Worm (Caenorhabditis elegans) whole organism, mixed stage, embryonic: ENCODE results near the gene gos-28.

Source experiments
- M03D4.4 ChIP-seq: sonication (generic microtip); optimal IDR thresholded peaks from 2 replicates; lab custom pipeline; 2017; ENCODE audit warnings: mild to moderate bottlenecking, missing genetic modification characterization, missing compliant biosample characterization
- bed-3 ChIP-seq: fragments of 200-800 bp; sonication (Bioruptor generic); optimal IDR thresholded peaks from 3 replicates; lab custom pipeline; 2018; ENCODE audit warnings: mild to moderate bottlenecking, missing genetic modification characterization, moderate library complexity, missing compliant biosample characterization
- ceh-39 ChIP-seq: fragments of 150-350 bp; optimal IDR thresholded peaks from 2 replicates; lab custom pipeline; 2014; ENCODE audit warnings: missing biosample characterization, missing genetic modification characterization
- ceh-43 ChIP-seq: fragments of 200-800 bp; sonication (Bioruptor generic); optimal IDR thresholded peaks from 2 replicates; lab custom pipeline; 2018; ENCODE audit warnings: mild to moderate bottlenecking, missing genetic modification characterization, moderate library complexity, missing compliant biosample characterization
- ceh-83 ChIP-seq: fragments of 200-800 bp; sonication (Bioruptor generic); optimal IDR thresholded peaks from 2 replicates; lab custom pipeline; 2018; ENCODE audit warnings: mild to moderate bottlenecking, missing genetic modification characterization, missing compliant biosample characterization
- ces-1 ChIP-seq: fragments of 150-350 bp; optimal IDR thresholded peaks from 2 replicates; lab custom pipeline; 2014; ENCODE audit warnings: missing biosample characterization, missing genetic modification reagents, missing genetic modification characterization
- cnd-1 ChIP-seq: fragments of 200-800 bp; sonication (Bioruptor generic); optimal IDR thresholded peaks from 2 replicates; lab custom pipeline; 2018; ENCODE audit warnings: mild to moderate bottlenecking, missing genetic modification characterization, missing compliant biosample characterization
- drap-1 ChIP-seq: fragments of 200-800 bp; sonication (Bioruptor generic); optimal IDR thresholded peaks from 3 replicates; lab custom pipeline; 2018; ENCODE audit warnings: mild to moderate bottlenecking, missing genetic modification characterization, missing compliant biosample characterization
- elt-1 ChIP-seq: sonication (generic microtip); optimal IDR thresholded peaks from 2 replicates; lab custom pipeline; 2017; ENCODE audit warnings: missing genetic modification characterization, mild to moderate bottlenecking, missing compliant biosample characterization, antibody characterized with exemption, moderate library complexity, borderline replicate concordance; ENCODE audit not compliant: insufficient read depth
- elt-3 ChIP-seq: fragments of 150-350 bp; optimal IDR thresholded peaks from 2 replicates; lab custom pipeline; 2014; ENCODE audit warnings: missing biosample characterization, missing genetic modification characterization
- flh-1 ChIP-seq: fragments of 200-800 bp; sonication (Bioruptor generic); optimal IDR thresholded peaks from 2 replicates; lab custom pipeline; 2018; ENCODE audit warnings: mild to moderate bottlenecking, missing genetic modification characterization, moderate library complexity, missing compliant biosample characterization
- ham-2 ChIP-seq: fragments of 200-800 bp; sonication (Bioruptor generic); optimal IDR thresholded peaks from 2 replicates; lab custom pipeline; 2018; ENCODE audit warnings: mild to moderate bottlenecking, missing genetic modification characterization, missing compliant biosample characterization
- hlh-1 ChIP-seq: fragments of 150-350 bp; optimal IDR thresholded peaks from 2 replicates; lab custom pipeline; 2014; ENCODE audit warnings: missing biosample characterization, missing genetic modification reagents, missing genetic modification characterization
- lin-13 ChIP-seq: fragments of 150-350 bp; optimal IDR thresholded peaks from 2 replicates; lab custom pipeline; 2014; ENCODE audit warnings: missing biosample characterization, missing genetic modification characterization
- lin-32 ChIP-seq: fragments of 200-800 bp; sonication (Bioruptor generic); optimal IDR thresholded peaks from 2 replicates; lab custom pipeline; 2018; ENCODE audit warnings: mild to moderate bottlenecking, missing genetic modification characterization, missing compliant biosample characterization
- lsy-2 ChIP-seq: fragments of 150-350 bp; optimal IDR thresholded peaks from 2 replicates; lab custom pipeline; 2014; ENCODE audit warnings: missing biosample characterization, missing genetic modification characterization
- mab-5 ChIP-seq: fragments of 150-350 bp; optimal IDR thresholded peaks from 2 replicates; lab custom pipeline; 2014; ENCODE audit warnings: missing biosample characterization, missing genetic modification characterization
- mep-1 ChIP-seq: fragments of 150-350 bp; optimal IDR thresholded peaks from 2 replicates; lab custom pipeline; 2017; ENCODE audit warnings: missing biosample characterization, missing genetic modification reagents, missing genetic modification characterization, inconsistent platforms
- mls-2 ChIP-seq: sonication (generic microtip); optimal IDR thresholded peaks from 2 replicates; lab custom pipeline; 2016; ENCODE audit warnings: mild to moderate bottlenecking, missing genetic modification characterization, moderate library complexity, missing compliant biosample characterization
- nhr-12 ChIP-seq: fragments of 150-350 bp; optimal IDR thresholded peaks from 2 replicates; lab custom pipeline; 2014; ENCODE audit warnings: missing biosample characterization, missing genetic modification characterization
- nhr-2 ChIP-seq: fragments of 150-350 bp; optimal IDR thresholded peaks from 2 replicates; lab custom pipeline; 2014; ENCODE audit warnings: missing biosample characterization, missing genetic modification characterization
- nhr-237 ChIP-seq: fragments of 150-350 bp; optimal IDR thresholded peaks from 2 replicates; lab custom pipeline; 2014; ENCODE audit warnings: missing biosample characterization, missing genetic modification characterization
- nhr-28 ChIP-seq: fragments of 150-350 bp; optimal IDR thresholded peaks from 2 replicates; lab custom pipeline; 2014; ENCODE audit warnings: missing biosample characterization, missing genetic modification characterization
- pha-4 ChIP-seq: fragments of 150-350 bp; optimal IDR thresholded peaks from 2 replicates; lab custom pipeline; 2018; ENCODE audit warnings: missing biosample characterization, missing genetic modification reagents, missing genetic modification characterization
- sem-2 ChIP-seq: fragments of 200-800 bp; sonication (Bioruptor generic); optimal IDR thresholded peaks from 2 replicates; lab custom pipeline; 2018; ENCODE audit warnings: mild to moderate bottlenecking, missing genetic modification characterization, missing compliant biosample characterization
- snpc-4 ChIP-seq: fragments of 150-350 bp; optimal IDR thresholded peaks from 2 replicates; lab custom pipeline; 2014; ENCODE audit warnings: missing biosample characterization, missing genetic modification characterization
- sptf-1 ChIP-seq: sonication (generic microtip); optimal IDR thresholded peaks from 2 replicates; lab custom pipeline; 2017; ENCODE audit warnings: mild to moderate bottlenecking, missing genetic modification characterization, moderate library complexity, missing compliant biosample characterization
- tbx-8 ChIP-seq: fragments of 200-800 bp; sonication (Bioruptor generic); optimal IDR thresholded peaks from 2 replicates; lab custom pipeline; 2018; ENCODE audit warnings: mild to moderate bottlenecking, missing genetic modification characterization, moderate library complexity, missing compliant biosample characterization
- unc-120 ChIP-seq: sonication (generic microtip); optimal IDR thresholded peaks from 2 replicates; lab custom pipeline; 2017; ENCODE audit warnings: missing genetic modification characterization, missing compliant biosample characterization; ENCODE audit not compliant: poor library complexity, severe bottlenecking
- unc-39 ChIP-seq: fragments of 150-350 bp; optimal IDR thresholded peaks from 2 replicates; lab custom pipeline; 2014; ENCODE audit warnings: missing biosample characterization, missing genetic modification characterization
- unc-62 ChIP-seq: fragments of 150-350 bp; optimal IDR thresholded peaks from 2 replicates; lab custom pipeline; 2014; ENCODE audit warnings: missing biosample characterization, missing genetic modification reagents, missing genetic modification characterization
- zip-8 ChIP-seq: fragments of 150-350 bp; optimal IDR thresholded peaks from 2 replicates; lab custom pipeline; 2014; ENCODE audit warnings: missing biosample characterization, missing genetic modification characterization
- ztf-11 ChIP-seq: fragments of 150-350 bp; optimal IDR thresholded peaks from 2 replicates; lab custom pipeline; 2014; ENCODE audit warnings: missing biosample characterization, missing genetic modification characterization

gos-28 gene

DNA sequence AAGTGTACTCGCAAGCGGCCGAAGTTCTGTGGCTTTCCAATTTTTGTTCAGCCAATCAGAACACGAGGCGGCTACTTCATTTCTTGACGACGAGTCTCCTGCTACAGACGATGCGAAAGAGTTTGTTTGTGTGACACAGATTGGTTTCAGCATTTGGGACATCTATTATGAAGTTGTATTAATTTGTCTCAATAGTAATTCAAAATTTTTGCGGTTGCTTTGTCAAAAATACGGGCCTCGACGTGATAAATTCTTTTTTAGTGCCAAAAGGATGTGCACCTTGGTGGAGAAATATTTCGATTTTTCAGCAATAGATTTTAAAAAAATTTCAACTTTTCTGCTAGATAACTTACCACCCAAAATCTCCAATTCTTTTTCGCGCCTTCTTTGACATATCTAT is 21.6 kb upstream of the gos-28 start:
- TF ChIP-seq sem-2 (no peak), unc-62 (GFP tag; lab: Kevin White, UChicago) (no peak), ces-1 (GFP tag; lab: Kevin White, UChicago) (no peak), nhr-237 (tag; lab: Kevin White, UChicago) (no peak), ceh-83 (GFP tag; lab: Kevin White, UChicago) (no peak), lin-32 (GFP tag; lab: Kevin White, UChicago) (no peak), drap-1 (no peak), snpc-4 (tag; lab: Kevin White, UChicago) (no peak), sptf-1 (tag; lab: Kevin White, UChicago) (no peak), ceh-39 (tag; lab: Kevin White, UChicago) (no peak), tbx-8 (no peak)

DNA sequence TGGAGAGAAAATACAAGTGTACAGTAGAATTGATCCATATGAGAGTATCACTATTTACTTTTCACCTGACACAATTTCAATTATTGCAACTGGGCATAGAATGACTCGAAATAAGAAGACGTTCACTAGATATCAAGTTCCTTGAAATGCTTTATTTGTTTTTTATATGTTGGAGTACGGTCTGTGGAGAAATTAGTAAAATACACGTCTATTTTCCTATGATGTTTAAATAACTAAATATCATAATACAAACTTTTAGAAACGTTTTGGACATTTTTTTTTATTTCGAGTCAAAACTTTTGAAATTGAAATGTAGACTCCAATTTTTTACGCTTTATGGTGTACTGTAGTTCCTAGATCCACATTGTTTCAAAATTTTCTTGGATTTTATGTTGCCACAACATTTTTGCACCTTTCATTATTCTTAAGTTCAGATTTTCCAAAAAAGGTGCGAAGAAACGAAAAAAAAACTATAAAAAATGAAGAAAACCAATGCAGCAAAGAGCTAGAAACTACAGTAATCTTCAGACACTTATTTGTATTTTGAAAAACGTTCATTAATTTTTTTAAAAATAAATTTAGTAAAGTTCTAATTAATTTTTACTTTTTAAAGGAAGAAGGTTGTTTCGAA is 20.5 kb upstream of the gos-28 start:
- TF ChIP-seq unc-62 (GFP tag; lab: Kevin White, UChicago) (no peak), tbx-8 (no peak), flh-1 (GFP tag; lab: Kevin White, UChicago) (no peak), ceh-43 (GFP tag; lab: Kevin White, UChicago) (no peak), lin-32 (GFP tag; lab: Kevin White, UChicago) (no peak), lin-13 (tag; lab: Kevin White, UChicago) (no peak), sptf-1 (tag; lab: Kevin White, UChicago) (no peak), ztf-11 (tag; lab: Kevin White, UChicago) (no peak), nhr-28 (no peak), nhr-12 (tag; lab: Kevin White, UChicago) (no peak), cnd-1 (tag; lab: Kevin White, UChicago) (no peak), snpc-4 (tag; lab: Kevin White, UChicago) (no peak), unc-39 (tag; lab: Kevin White, UChicago) (no peak), mep-1 (tag; lab: Kevin White, UChicago) (no peak), lsy-2 (tag; lab: Kevin White, UChicago) (no peak), M03D4.4 (no peak), zip-8 (tag; lab: Kevin White, UChicago) (no peak)
- TF ChIP-seq, all 35 proteins: peak for 0

DNA sequence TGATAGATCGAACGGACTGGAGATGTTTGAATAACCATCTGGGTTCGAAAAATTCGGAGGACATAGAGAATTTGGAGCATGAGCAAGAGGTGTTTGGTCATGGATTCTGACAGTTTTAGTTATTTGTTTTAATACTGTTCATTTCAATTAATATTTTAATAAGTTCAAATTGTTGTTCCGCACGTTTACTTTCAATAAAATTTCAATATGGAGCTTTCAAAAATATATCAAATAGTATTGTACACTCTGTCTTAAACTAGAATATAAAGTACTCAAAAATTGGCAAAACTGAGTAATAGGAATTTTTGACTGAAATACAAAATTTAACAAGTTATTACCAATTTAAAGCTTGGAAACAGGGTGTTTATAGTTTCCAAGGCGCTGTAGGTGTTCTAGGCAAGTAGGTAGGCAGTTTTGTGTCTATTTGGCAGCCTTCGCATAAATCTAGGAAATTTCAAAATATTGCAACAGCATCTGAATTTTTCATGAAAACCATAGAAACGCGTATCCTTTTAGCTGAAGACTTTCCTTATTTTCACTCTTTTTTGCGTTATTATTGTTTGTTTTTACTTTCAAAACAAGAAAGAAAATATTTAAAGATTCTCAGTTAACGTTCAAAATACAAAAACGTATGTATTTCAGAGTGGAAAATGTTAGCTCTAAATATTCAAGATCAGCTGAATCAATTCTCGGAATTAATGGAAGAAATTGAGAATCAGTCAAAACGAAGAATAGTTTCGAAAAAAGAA is 18.2 kb upstream of the gos-28 start, which contains the start of the genes T20B12.5 and T20B12.4:
Gene T20B12.5, minus strand, starts transcription at position 101 of the 749 bp plus-strand sequence.
Gene T20B12.4, plus strand, starts transcription at position 699 of the 749 bp plus-strand sequence.
- no peak for TF ChIP-seq pha-4
- TF ChIP-seq sem-2: no peak
- TF ChIP-seq ham-2 (GFP tag; lab: Kevin White, UChicago): no peak
- no peak for TF ChIP-seq lin-13 (tag; lab: Kevin White, UChicago)
- TF ChIP-seq bed-3 (GFP tag; lab: Kevin White, UChicago): no peak
- TF ChIP-seq M03D4.4: no peak
- no peak for TF ChIP-seq mls-2 (tag; lab: Kevin White, UChicago)
- no peak for TF ChIP-seq ztf-11 (tag; lab: Kevin White, UChicago)
- no peak for TF ChIP-seq cnd-1 (tag; lab: Kevin White, UChicago)
- no peak for TF ChIP-seq elt-3
- no peak for TF ChIP-seq unc-120 (tag; lab: Kevin White, UChicago)
- TF ChIP-seq hlh-1 (tag; lab: Kevin White, UChicago): no peak
- TF ChIP-seq nhr-2 (tag; lab: Kevin White, UChicago): no peak
- no peak for TF ChIP-seq nhr-237 (tag; lab: Kevin White, UChicago)
- TF ChIP-seq mab-5 (tag; lab: Kevin White, UChicago): no peak
- no peak for TF ChIP-seq unc-62 (GFP tag; lab: Kevin White, UChicago)
- TF ChIP-seq lin-32 (GFP tag; lab: Kevin White, UChicago): no peak
- TF ChIP-seq lsy-2 (tag; lab: Kevin White, UChicago): no peak

DNA sequence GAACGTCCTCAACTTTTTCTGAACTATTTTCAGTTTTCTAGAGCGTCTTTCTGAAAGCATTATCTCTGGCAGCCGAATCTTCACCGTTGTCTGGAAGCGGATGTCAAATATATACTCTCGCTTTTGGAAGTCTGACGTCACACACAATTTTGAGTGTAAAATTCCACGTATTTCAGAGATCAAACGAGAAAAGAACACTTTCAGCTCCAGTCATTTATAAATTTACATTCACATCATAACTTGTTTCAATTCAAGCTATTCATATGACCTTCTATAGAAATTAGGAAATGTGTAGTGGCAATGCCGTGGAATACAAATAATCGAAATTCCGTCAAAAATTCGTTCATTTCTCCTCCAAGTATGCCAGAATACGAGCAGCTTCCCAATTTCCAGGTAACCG is 16.6 kb upstream of the gos-28 start, which contains the start of gene F08F8.11:
Gene F08F8.11, plus strand, starts transcription at position 301 of the 400 bp plus-strand sequence.
- no peak for TF ChIP-seq unc-39 (tag; lab: Kevin White, UChicago)
- no peak for TF ChIP-seq elt-1
- TF ChIP-seq nhr-12 (tag; lab: Kevin White, UChicago): no peak
- TF ChIP-seq bed-3 (GFP tag; lab: Kevin White, UChicago): no peak
- TF ChIP-seq nhr-2 (tag; lab: Kevin White, UChicago): no peak
- TF ChIP-seq unc-120 (tag; lab: Kevin White, UChicago): no peak
